Fruit fly (Drosophila melanogaster): ENCODE measurements around the gene CG32152.

Gene CG32152

DNA sequence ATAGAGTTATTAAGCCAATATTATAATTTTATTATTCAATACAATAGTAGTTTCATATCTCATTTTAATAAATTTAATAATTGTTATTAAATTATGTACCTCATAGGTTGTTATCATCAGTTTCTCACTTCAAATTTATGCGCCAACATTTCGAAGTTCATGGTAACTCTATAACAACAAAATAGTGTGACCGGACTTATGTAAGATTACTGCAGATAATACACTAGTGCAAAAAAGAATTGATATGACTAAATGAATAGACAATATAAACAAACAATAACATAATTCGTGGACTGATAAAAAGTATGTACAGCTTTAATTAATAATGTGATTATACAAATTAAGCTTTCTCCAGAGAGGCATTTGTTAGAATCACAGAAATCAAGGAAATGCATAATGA is 22.0 kb downstream of the CG32152 start, which contains the start of gene Strump:
Gene Strump (plus strand): TSS at position 212 of the 400 bp plus-strand sequence.
- no peak for TF ChIP-seq psq (GFP tag; optimal IDR thresholded peaks at IDR 0.05)
- no peak for TF ChIP-seq CG32264 (GFP tag; optimal IDR thresholded peaks at IDR 0.05)
- TF ChIP-seq h (GFP tag; optimal IDR thresholded peaks at IDR 0.05): no peak
- TF ChIP-seq sage (GFP tag; optimal IDR thresholded peaks at IDR 0.05): no peak
- no peak for TF ChIP-seq tai (GFP tag; optimal IDR thresholded peaks at IDR 0.05)
- TF ChIP-seq Myc (optimal IDR thresholded peaks at IDR 0.05): no peak
- TF ChIP-seq jim (GFP tag; optimal IDR thresholded peaks at IDR 0.05): no peak
- TF ChIP-seq foxo (GFP tag; optimal IDR thresholded peaks at IDR 0.05): no peak

DNA sequence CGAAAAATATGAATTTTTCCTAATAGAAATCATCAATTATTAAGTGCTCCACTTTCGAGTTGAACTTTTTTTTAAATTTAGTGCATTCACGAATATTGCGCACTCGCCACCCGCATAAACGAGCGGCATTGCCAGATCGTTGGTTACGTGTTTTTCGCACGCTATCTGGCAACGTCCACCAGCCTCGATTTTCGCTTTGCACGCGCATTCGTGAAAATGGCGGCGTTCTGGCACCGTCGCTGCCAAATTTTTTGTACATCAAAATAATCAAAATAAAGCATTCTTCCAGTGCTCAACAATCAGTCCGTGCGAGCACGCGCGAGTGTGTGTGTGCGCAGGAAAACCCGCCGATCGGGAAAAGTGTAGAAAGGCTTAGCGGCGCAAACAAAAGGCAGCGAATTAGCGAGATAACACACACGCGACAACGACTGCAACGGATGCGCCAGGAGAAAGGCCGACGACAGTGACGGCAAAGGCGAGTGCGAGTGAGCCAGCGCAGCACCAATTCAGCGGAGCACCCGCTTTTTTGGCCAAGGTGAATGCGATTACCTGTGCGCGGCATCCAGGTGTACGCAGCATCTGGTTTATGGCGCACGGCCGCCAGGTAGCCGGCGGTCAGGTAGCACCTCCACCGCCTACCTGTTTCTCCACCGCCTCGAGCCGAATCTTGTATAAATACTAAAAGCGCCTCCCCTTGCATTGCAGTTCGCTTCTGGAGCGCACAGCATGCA is 30.1 kb downstream of the CG32152 start:
- peak; percentile 77 for TF ChIP-seq CG32264 (GFP tag; optimal IDR thresholded peaks at IDR 0.05)
- peak; percentile 86 for TF ChIP-seq Hnf4 (GFP tag; optimal IDR thresholded peaks at IDR 0.05)
- peak; percentile 94 for TF ChIP-seq woc (GFP tag; optimal IDR thresholded peaks at IDR 0.05)
- no peak for TF ChIP-seq usp (GFP tag; optimal IDR thresholded peaks at IDR 0.05)
- TF ChIP-seq Rel (GFP tag; optimal IDR thresholded peaks at IDR 0.05): no peak
- TF ChIP-seq Rel (tag; optimal IDR thresholded peaks at IDR 0.05): peak; percentile 44
- no peak for TF ChIP-seq tai (GFP tag; optimal IDR thresholded peaks at IDR 0.05)
- TF ChIP-seq dmrt93B (GFP tag; optimal IDR thresholded peaks at IDR 0.05): no peak
- TF ChIP-seq Myc (optimal IDR thresholded peaks at IDR 0.05): no peak
- TF ChIP-seq CG9705 (GFP tag; optimal IDR thresholded peaks at IDR 0.05): peak; percentile 80
- no peak for TF ChIP-seq N (GFP tag; optimal IDR thresholded peaks at IDR 0.05)
- no peak for TF ChIP-seq Vsx2 (GFP tag; optimal IDR thresholded peaks at IDR 0.05; ENCODE audit: partially characterized antibody)
- no peak for TF ChIP-seq Dfd (GFP tag; optimal IDR thresholded peaks at IDR 0.05)
- peak; percentile 84 for TF ChIP-seq HLH106 (tag; optimal IDR thresholded peaks at IDR 0.05)
- TF ChIP-seq rgr (GFP tag; optimal IDR thresholded peaks at IDR 0.05): peak; percentile 92
- TF ChIP-seq Sp1 (GFP tag; optimal IDR thresholded peaks at IDR 0.05): peak; percentile 84
- no peak for TF ChIP-seq dl (GFP tag; optimal IDR thresholded peaks at IDR 0.05; ENCODE audit: insufficient read depth in 1 of 2, partially characterized antibody in 2 of 2)
- peak; percentile 39 for TF ChIP-seq GATAd (GFP tag; optimal IDR thresholded peaks at IDR 0.05)
- no peak for TF ChIP-seq brk (GFP tag; optimal IDR thresholded peaks at IDR 0.05)
- peak; percentile 84 for TF ChIP-seq dsf (GFP tag; optimal IDR thresholded peaks at IDR 0.05; ENCODE audit: borderline replicate concordance)
- TF ChIP-seq ey (GFP tag; optimal IDR thresholded peaks at IDR 0.05): peak; percentile 92
- TF ChIP-seq psq (GFP tag; optimal IDR thresholded peaks at IDR 0.05): peak; percentile 96
- TF ChIP-seq br (GFP tag; optimal IDR thresholded peaks at IDR 0.05): peak; percentile 90
- peak; percentile 74 for TF ChIP-seq sage (GFP tag; optimal IDR thresholded peaks at IDR 0.05)
- no peak for TF ChIP-seq jim (GFP tag; optimal IDR thresholded peaks at IDR 0.05)
- TF ChIP-seq Abd-B (GFP tag; optimal IDR thresholded peaks at IDR 0.05): no peak
- TF ChIP-seq Jra (GFP tag; optimal IDR thresholded peaks at IDR 0.05): peak; percentile 82
- TF ChIP-seq Hr83 (GFP tag; optimal IDR thresholded peaks at IDR 0.05; ENCODE audit: poor library complexity, severe bottlenecking): peak; percentile 73
- TF ChIP-seq fru (GFP tag; optimal IDR thresholded peaks at IDR 0.05): peak; percentile 93
- TF ChIP-seq CrebA (GFP tag; optimal IDR thresholded peaks at IDR 0.05; ENCODE audit: borderline replicate concordance): no peak
- TF ChIP-seq OdsH (GFP tag; optimal IDR thresholded peaks at IDR 0.05): peak; percentile 92
- peak; percentile 61 for TF ChIP-seq Mio (GFP tag; optimal IDR thresholded peaks at IDR 0.05)
- TF ChIP-seq Dif (GFP tag; optimal IDR thresholded peaks at IDR 0.05; ENCODE audit: partially characterized antibody): no peak
- peak; percentile 96 for TF ChIP-seq h (GFP tag; optimal IDR thresholded peaks at IDR 0.05)
- TF ChIP-seq sv (GFP tag; optimal IDR thresholded peaks at IDR 0.05): peak; percentile 88
- peak; percentile 50 to 93 for TF ChIP-seq foxo (GFP tag; optimal IDR thresholded peaks at IDR 0.05)

DNA sequence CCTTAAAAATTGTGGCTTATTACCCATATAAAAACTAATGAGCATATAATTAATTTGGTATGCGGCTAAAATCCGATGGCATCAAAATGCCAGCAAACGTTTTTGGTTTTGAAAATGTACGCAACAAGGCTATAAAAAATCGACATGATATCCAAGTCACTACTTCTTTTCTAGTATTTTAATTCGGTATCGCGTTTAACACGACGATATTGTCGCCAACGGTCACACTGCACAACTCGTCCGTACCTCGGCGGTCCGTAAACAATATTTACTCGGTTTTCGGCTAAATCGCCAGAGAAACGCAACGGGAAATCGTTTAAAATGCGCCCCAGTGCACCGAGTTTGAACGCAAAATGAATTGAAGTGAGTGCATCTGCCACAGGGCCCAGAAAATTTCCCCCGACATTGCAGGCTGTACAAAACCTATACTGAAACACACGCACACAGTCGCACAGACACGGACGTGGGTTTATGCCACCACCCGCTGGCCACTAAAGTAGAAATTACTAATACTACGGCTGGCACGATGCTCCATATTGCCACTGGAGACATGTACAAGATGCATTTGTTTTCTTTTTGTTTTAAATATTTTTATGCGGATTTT is 30.7 kb downstream of the CG32152 start, which contains the start of gene Taf4:
Gene Taf4 (plus strand): TSS at position 210 of the 604 bp plus-strand sequence.
- TF ChIP-seq psq (GFP tag; optimal IDR thresholded peaks at IDR 0.05) (no peak), GATAd (GFP tag; optimal IDR thresholded peaks at IDR 0.05) (no peak), dmrt93B (GFP tag; optimal IDR thresholded peaks at IDR 0.05) (no peak), pan (optimal IDR thresholded peaks at IDR 0.05) (no peak), woc (GFP tag; optimal IDR thresholded peaks at IDR 0.05) (no peak), h (GFP tag; optimal IDR thresholded peaks at IDR 0.05) (no peak), Vsx2 (GFP tag; optimal IDR thresholded peaks at IDR 0.05; ENCODE audit: partially characterized antibody) (no peak), Myc (optimal IDR thresholded peaks at IDR 0.05) (no peak), foxo (GFP tag; optimal IDR thresholded peaks at IDR 0.05) (no peak), Jra (GFP tag; optimal IDR thresholded peaks at IDR 0.05) (no peak), sv (GFP tag; optimal IDR thresholded peaks at IDR 0.05) (no peak)

All from whole organism, wandering third instar larva.